Fruit fly (Drosophila melanogaster) whole organism, prepupa: ENCODE data around the gene CG11980.

ENCODE experiments used
- Blimp-1 ChIP-seq: fragments of 200-800 bp; sonication (Bioruptor generic); optimal IDR thresholded peaks from 3 replicates; lab custom pipeline; 2017; ENCODE audit warnings: missing biosample characterization, missing genetic modification characterization, mild to moderate bottlenecking, moderate library complexity, missing genetic modification reagents
- CG10669 ChIP-seq: fragments of 200-800 bp; sonication (Bioruptor generic); optimal IDR thresholded peaks from 3 replicates; lab custom pipeline; 2018; ENCODE audit warnings: missing biosample characterization, mild to moderate bottlenecking, missing genetic modification characterization, moderate library complexity
- CG11294 ChIP-seq: fragments of 200-800 bp; sonication (Bioruptor generic); IDR thresholded peaks from 2 replicates; pipeline ENCODE4 v1.3.6; 2022; ENCODE audit warnings: missing biosample characterization, missing genetic modification characterization
- CG15336 ChIP-seq: fragments of 200-800 bp; sonication (Bioruptor generic); IDR thresholded peaks from 2 replicates; pipeline ENCODE4 v1.3.6; 2022; ENCODE audit warnings: missing biosample characterization, missing genetic modification characterization
- CG1621 ChIP-seq: fragments of 200-800 bp; sonication (Bioruptor generic); optimal IDR thresholded peaks from 3 replicates; lab custom pipeline; 2018; ENCODE audit warnings: missing biosample characterization, mild to moderate bottlenecking, missing genetic modification characterization
- CG16779 ChIP-seq: fragments of 200-800 bp; sonication (Bioruptor generic); optimal IDR thresholded peaks from 3 replicates; lab custom pipeline; 2017; ENCODE audit warnings: missing biosample characterization, mild to moderate bottlenecking, missing genetic modification characterization
- CG3032 ChIP-seq: fragments of 200-800 bp; optimal IDR thresholded peaks from 2 replicates; lab custom pipeline; 2019; ENCODE audit warnings: missing biosample characterization, mild to moderate bottlenecking, missing genetic modification characterization, moderate library complexity
- CG31627 ChIP-seq: fragments of 200-800 bp; sonication (Bioruptor generic); optimal IDR thresholded peaks from 3 replicates; lab custom pipeline; 2016; ENCODE audit warnings: missing biosample characterization, missing genetic modification characterization
- CG32006 ChIP-seq: fragments of 200-800 bp; sonication (Bioruptor generic); optimal IDR thresholded peaks from 3 replicates; lab custom pipeline; 2017; ENCODE audit warnings: missing biosample characterization, mild to moderate bottlenecking, missing genetic modification characterization
- CG34406 ChIP-seq: fragments of 200-800 bp; sonication (Bioruptor generic); optimal IDR thresholded peaks from 3 replicates; lab custom pipeline; 2016; ENCODE audit warnings: missing biosample characterization, missing genetic modification characterization
- CG3919 ChIP-seq: fragments of 200-800 bp; sonication (Bioruptor generic); optimal IDR thresholded peaks from 3 replicates; lab custom pipeline; 2016; ENCODE audit warnings: missing biosample characterization, missing genetic modification characterization
- CG6163 ChIP-seq: fragments of 200-800 bp; sonication (Bioruptor generic); IDR thresholded peaks from 3 replicates; pipeline ENCODE4 v1.3.6; 2022; ENCODE audit warnings: missing biosample characterization, missing genetic modification characterization
- CG6276 ChIP-seq: fragments of 200-800 bp; sonication (Bioruptor generic); optimal IDR thresholded peaks from 2 replicates; lab custom pipeline; 2017; ENCODE audit warnings: missing biosample characterization, mild to moderate bottlenecking, missing genetic modification characterization
- CG6792 ChIP-seq: fragments of 200-800 bp; sonication (Bioruptor generic); optimal IDR thresholded peaks from 3 replicates; lab custom pipeline; 2016; ENCODE audit warnings: missing biosample characterization, missing genetic modification characterization
- CG6808 ChIP-seq: fragments of 200-800 bp; sonication (Bioruptor generic); optimal IDR thresholded peaks from 3 replicates; lab custom pipeline; 2017; ENCODE audit warnings: missing biosample characterization, missing genetic modification characterization, mild to moderate bottlenecking, moderate library complexity, missing genetic modification reagents
- CG6854 ChIP-seq: fragments of 200-800 bp; sonication (Bioruptor generic); optimal IDR thresholded peaks from 2 replicates; lab custom pipeline; 2017; ENCODE audit warnings: missing biosample characterization, mild to moderate bottlenecking, missing genetic modification characterization
- CG8119 ChIP-seq: fragments of 200-800 bp; sonication (Bioruptor generic); IDR thresholded peaks from 3 replicates; pipeline ENCODE4 v1.3.6; 2022; ENCODE audit warnings: missing biosample characterization, missing genetic modification characterization
- CG8319 ChIP-seq: fragments of 200-800 bp; sonication (Bioruptor generic); optimal IDR thresholded peaks from 3 replicates; lab custom pipeline; 2016; ENCODE audit warnings: missing biosample characterization, missing genetic modification characterization
- CG8632 ChIP-seq: fragments of 200-800 bp; sonication (Bioruptor generic); optimal IDR thresholded peaks from 3 replicates; lab custom pipeline; 2016; ENCODE audit warnings: missing biosample characterization, missing genetic modification characterization
- CG9139 ChIP-seq: fragments of 200-800 bp; sonication (Bioruptor generic); optimal IDR thresholded peaks from 3 replicates; lab custom pipeline; 2017; ENCODE audit warnings: missing biosample characterization, mild to moderate bottlenecking, missing genetic modification characterization
- Eip75B ChIP-seq: fragments of 200-800 bp; sonication (Bioruptor generic); optimal IDR thresholded peaks from 3 replicates; lab custom pipeline; 2016; ENCODE audit warnings: missing biosample characterization, missing genetic modification characterization
- Eip78C ChIP-seq: fragments of 200-800 bp; sonication (Bioruptor generic); peaks from one replicate; lab custom pipeline; 2016; ENCODE audit warnings: missing biosample characterization, missing genetic modification characterization
- Eip93F ChIP-seq: fragments of 200-800 bp; sonication (Bioruptor generic); optimal IDR thresholded peaks from 2 replicates; lab custom pipeline; 2016; ENCODE audit warnings: missing biosample characterization, mild to moderate bottlenecking, missing genetic modification characterization
- Ets21C ChIP-seq: fragments of 200-800 bp; sonication (Bioruptor generic); optimal IDR thresholded peaks from 3 replicates; lab custom pipeline; 2016; ENCODE audit warnings: missing biosample characterization, missing genetic modification characterization
- Ets96B ChIP-seq: fragments of 200-800 bp; optimal IDR thresholded peaks from 2 replicates; lab custom pipeline; 2019; ENCODE audit warnings: missing biosample characterization, mild to moderate bottlenecking, missing genetic modification characterization, moderate library complexity
- Gug ChIP-seq: fragments of 200-800 bp; sonication (Bioruptor generic); IDR thresholded peaks from 2 replicates; pipeline ENCODE4 v1.3.6; 2022; ENCODE audit warnings: missing biosample characterization, missing genetic modification characterization
- Hr38 ChIP-seq: sonication (Bioruptor generic); optimal IDR thresholded peaks from 2 replicates; lab custom pipeline; 2016; ENCODE audit warnings: missing biosample characterization, missing genetic modification characterization
- Hr39 ChIP-seq: fragments of 200-800 bp; sonication (Bioruptor generic); optimal IDR thresholded peaks from 2 replicates; lab custom pipeline; 2016; ENCODE audit warnings: missing biosample characterization, missing genetic modification characterization
- Lpt ChIP-seq: fragments of 200-800 bp; sonication (Bioruptor generic); optimal IDR thresholded peaks from 3 replicates; lab custom pipeline; 2016; ENCODE audit warnings: missing biosample characterization, missing genetic modification characterization
- Met ChIP-seq: fragments of 200-800 bp; sonication (Bioruptor generic); optimal IDR thresholded peaks from 3 replicates; lab custom pipeline; 2016; ENCODE audit warnings: missing biosample characterization, missing genetic modification characterization
- OdsH ChIP-seq: fragments of 200-800 bp; sonication (Bioruptor generic); optimal IDR thresholded peaks from 3 replicates; lab custom pipeline; 2016; ENCODE audit warnings: missing biosample characterization, missing genetic modification characterization
- Smox ChIP-seq: fragments of 200-800 bp; sonication (Bioruptor generic); optimal IDR thresholded peaks from 3 replicates; lab custom pipeline; 2016; ENCODE audit warnings: missing biosample characterization, missing genetic modification characterization
- Sox102F ChIP-seq: fragments of 200-800 bp; sonication (Bioruptor generic); optimal IDR thresholded peaks from 2 replicates; lab custom pipeline; 2016; ENCODE audit warnings: missing biosample characterization, mild to moderate bottlenecking, missing genetic modification characterization
- achi ChIP-seq: fragments of 200-800 bp; sonication (Bioruptor generic); optimal IDR thresholded peaks from 3 replicates; lab custom pipeline; 2016; ENCODE audit warnings: missing biosample characterization, missing genetic modification characterization
- cyc ChIP-seq: fragments of 200-800 bp; sonication (Bioruptor generic); optimal IDR thresholded peaks from 3 replicates; lab custom pipeline; 2016; ENCODE audit warnings: missing biosample characterization, missing genetic modification characterization
- dac ChIP-seq: fragments of 200-800 bp; sonication (Bioruptor generic); optimal IDR thresholded peaks from 2 replicates; lab custom pipeline; 2017; ENCODE audit warnings: missing biosample characterization, mild to moderate bottlenecking, missing genetic modification characterization
- dsx ChIP-seq: fragments of 200-800 bp; optimal IDR thresholded peaks from 3 replicates; lab custom pipeline; 2019; ENCODE audit warnings: missing biosample characterization, mild to moderate bottlenecking, missing genetic modification characterization, moderate library complexity; ENCODE audit not compliant: poor library complexity, severe bottlenecking
- eg ChIP-seq: fragments of 200-800 bp; sonication (Bioruptor generic); IDR thresholded peaks from 3 replicates; pipeline ENCODE4 v1.3.6; 2022; ENCODE audit warnings: missing biosample characterization, missing genetic modification characterization
- fkh ChIP-seq: fragments of 200-800 bp; sonication (Bioruptor generic); optimal IDR thresholded peaks from 3 replicates; lab custom pipeline; 2017; ENCODE audit warnings: missing biosample characterization, mild to moderate bottlenecking, missing genetic modification characterization, moderate library complexity
- lz ChIP-seq: fragments of 200-800 bp; sonication (Bioruptor generic); optimal IDR thresholded peaks from 3 replicates; lab custom pipeline; 2016; ENCODE audit warnings: missing biosample characterization, missing genetic modification characterization
- pdm3 ChIP-seq: fragments of 200-800 bp; sonication (Bioruptor generic); optimal IDR thresholded peaks from 3 replicates; lab custom pipeline; 2016; ENCODE audit warnings: missing biosample characterization, missing genetic modification characterization
- salr ChIP-seq, 2 experiments: fragments of 200-800 bp; sonication (Bioruptor generic); optimal IDR thresholded peaks; 3 replicates each; lab custom pipeline; 2016 to 2018; ENCODE audit warnings: missing biosample characterization in 2 of 2, missing genetic modification characterization in 2 of 2, mild to moderate bottlenecking in 1 of 2
- spab ChIP-seq: fragments of 200-800 bp; sonication (Bioruptor generic); optimal IDR thresholded peaks from 2 replicates; lab custom pipeline; 2017; ENCODE audit warnings: missing biosample characterization, mild to moderate bottlenecking, missing genetic modification characterization, missing genetic modification reagents
- ss ChIP-seq, 2 experiments: fragments of 200-800 bp; sonication (Bioruptor generic); optimal IDR thresholded peaks; 2 replicates in 1 of 2; 3 replicates in 1 of 2; lab custom pipeline; 2017 to 2018; ENCODE audit warnings: mild to moderate bottlenecking in 2 of 2, missing biosample characterization in 2 of 2, missing genetic modification characterization in 2 of 2, moderate library complexity in 1 of 2
- svp ChIP-seq: fragments of 200-800 bp; sonication (Bioruptor generic); peaks from one replicate; lab custom pipeline; 2016; ENCODE audit warnings: missing biosample characterization, missing genetic modification characterization
- topi ChIP-seq: fragments of 200-800 bp; sonication (Bioruptor generic); optimal IDR thresholded peaks from 3 replicates; lab custom pipeline; 2016; ENCODE audit warnings: missing biosample characterization, missing genetic modification characterization

CG11980 gene

DNA sequence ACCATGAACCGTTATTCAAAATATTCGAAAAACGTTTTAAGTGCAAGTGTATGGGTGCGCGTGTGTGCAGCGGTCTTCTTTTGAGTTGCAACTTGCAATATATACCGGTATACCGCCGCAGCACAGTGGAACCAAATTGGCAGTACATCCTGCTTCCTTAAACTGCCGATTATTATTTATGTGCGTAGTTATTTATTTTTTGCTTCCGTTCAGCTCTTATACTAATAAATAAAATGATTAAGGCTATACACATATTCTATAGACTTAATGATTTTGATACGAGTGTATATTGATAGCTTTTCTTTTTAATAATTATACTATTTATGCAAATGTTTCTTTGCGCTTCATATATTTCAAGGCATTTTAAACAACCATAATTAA is 33.9 kb upstream of the CG11980 start (continued):
- peak; percentile 76 for TF ChIP-seq svp (GFP tag; lab: Kevin White, UChicago)
- no peak for TF ChIP-seq CG1621 (tag; lab: Kevin White, UChicago)
- TF ChIP-seq CG6854 (GFP tag; lab: Kevin White, UChicago), result no peak
- no peak for TF ChIP-seq dac (GFP tag; lab: Kevin White, UChicago)
- no peak for TF ChIP-seq Lpt (GFP tag; lab: Kevin White, UChicago)
- no peak for TF ChIP-seq Eip93F
- peak; percentile 28 for TF ChIP-seq Sox102F (GFP tag; lab: Kevin White, UChicago)
- peak; percentile 21 for TF ChIP-seq Hr39
- no peak for TF ChIP-seq CG8319
- no peak for TF ChIP-seq CG31627
- TF ChIP-seq CG34406 (GFP tag; lab: Kevin White, UChicago), result no peak
- no peak for TF ChIP-seq CG8119 (GFP tag; lab: Robert Waterston, UW)
- peak; percentile 75 for TF ChIP-seq Eip78C (GFP tag; lab: Kevin White, UChicago)
- TF ChIP-seq dsx, result no peak
- no peak for TF ChIP-seq CG6792 (GFP tag; lab: Kevin White, UChicago)
- TF ChIP-seq lz (GFP tag; lab: Kevin White, UChicago), result peak; percentile 10
- TF ChIP-seq CG3919 (GFP tag; lab: Kevin White, UChicago), result no peak
- TF ChIP-seq Smox (GFP tag; lab: Kevin White, UChicago), result peak; percentile 41

DNA sequence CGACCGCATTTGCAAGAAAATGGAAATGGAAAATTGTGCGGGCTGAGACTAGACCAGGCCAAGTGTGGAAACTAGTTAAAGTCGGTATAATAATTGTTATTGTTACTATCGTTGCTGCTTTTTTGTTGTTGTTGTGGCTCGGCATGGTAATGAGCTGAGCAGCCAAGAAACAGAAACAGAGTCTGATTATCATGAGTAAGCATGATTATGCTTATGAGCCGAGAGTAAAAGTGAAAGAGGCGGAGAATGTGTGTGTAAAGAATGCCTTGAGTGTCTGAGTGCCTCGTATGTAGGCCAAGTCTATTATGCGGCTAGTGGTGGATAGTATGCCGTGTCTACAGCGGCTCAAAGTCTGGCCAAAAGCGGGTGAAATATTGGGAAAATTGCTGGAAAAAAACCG is 33.1 kb upstream of the CG11980 start:
- TF ChIP-seq CG6808 (GFP tag; lab: Kevin White, UChicago) (no peak), pdm3 (GFP tag; lab: Kevin White, UChicago) (no peak), cyc (GFP tag; lab: Kevin White, UChicago) (no peak), CG31627 (no peak), Met (GFP tag; lab: Kevin White, UChicago) (no peak), CG6792 (GFP tag; lab: Kevin White, UChicago) (no peak), OdsH (no peak), CG6854 (GFP tag; lab: Kevin White, UChicago) (no peak), Ets21C (GFP tag; lab: Kevin White, UChicago) (no peak), Ets96B (tag; lab: Kevin White, UChicago) (no peak), achi (no peak), Hr38 (GFP tag; lab: Kevin White, UChicago) (no peak), CG11294 (GFP tag; lab: Robert Waterston, UW) (no peak), CG3032 (tag; lab: Kevin White, UChicago) (no peak), fkh (no peak)

DNA sequence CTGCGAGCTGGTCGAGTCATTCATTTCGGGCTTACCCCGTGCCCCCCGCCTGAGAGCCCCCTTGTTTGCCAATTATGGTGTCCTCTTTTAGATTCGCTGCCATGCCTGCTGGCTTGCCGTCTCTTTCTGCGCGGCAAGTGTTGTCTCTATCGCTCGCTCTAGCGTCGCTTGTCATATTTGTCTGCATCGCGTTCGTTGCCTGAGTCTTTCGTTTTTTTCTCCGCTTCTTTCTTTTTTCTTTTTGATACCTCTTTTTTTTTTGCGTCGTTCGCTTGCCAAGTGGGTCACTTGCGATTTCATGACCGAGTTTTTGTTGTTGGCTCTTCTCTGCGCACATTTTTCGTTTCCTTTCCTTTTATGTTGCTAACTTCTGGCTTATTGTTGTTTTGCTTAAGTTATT is 32.0 kb upstream of the CG11980 start:
- TF ChIP-seq Gug (GFP tag; lab: Robert Waterston, UW) (no peak), Eip75B (GFP tag; lab: Kevin White, UChicago) (peak; percentile 72), Eip78C (GFP tag; lab: Kevin White, UChicago) (peak; percentile 65), spab (peak; percentile 9), ss (GFP tag; optimal IDR thresholded peaks at IDR 0.05; lab: Kevin White, UChicago) (peak; percentile 25 to 76), CG6808 (GFP tag; lab: Kevin White, UChicago) (peak; percentile 43), CG8119 (GFP tag; lab: Robert Waterston, UW) (peak; percentile 66; the same call in 2 of the 3 replicates), topi (GFP tag; lab: Kevin White, UChicago) (no peak), CG15336 (GFP tag; lab: Robert Waterston, UW) (peak; percentile 64), CG34406 (GFP tag; lab: Kevin White, UChicago) (no peak), CG3919 (GFP tag; lab: Kevin White, UChicago) (peak; percentile 2), Hr39 (no peak), CG10669 (GFP tag; lab: Kevin White, UChicago) (peak; percentile 2), Ets21C (GFP tag; lab: Kevin White, UChicago) (no peak), Lpt (GFP tag; lab: Kevin White, UChicago) (peak; percentile 42), CG32006 (GFP tag; lab: Kevin White, UChicago) (peak; percentile 41), dac (GFP tag; lab: Kevin White, UChicago) (peak; percentile 38), eg (peak; percentile 70), Ets96B (tag; lab: Kevin White, UChicago) (peak; percentile 12), Blimp-1 (peak; percentile 89), Hr38 (GFP tag; lab: Kevin White, UChicago) (no peak), CG6276 (peak; percentile 73), salr (GFP tag; optimal IDR thresholded peaks at IDR 0.05; lab: Kevin White, UChicago) (peak in 1 of 2 experiments; percentile 39), CG9139 (GFP tag; lab: Kevin White, UChicago) (no peak), achi (peak; percentile 30), CG8632 (GFP tag; lab: Kevin White, UChicago) (peak; percentile 20), CG6854 (GFP tag; lab: Kevin White, UChicago) (peak; percentile 13), CG1621 (tag; lab: Kevin White, UChicago) (peak; percentile 29), CG6163 (peak; percentile 62), CG16779 (tag; lab: Kevin White, UChicago) (peak; percentile 50), dsx (peak; percentile 13), pdm3 (GFP tag; lab: Kevin White, UChicago) (no peak)
